Worm (Caenorhabditis elegans): ENCODE results near the gene nasp-2.

Gene nasp-2

DNA sequence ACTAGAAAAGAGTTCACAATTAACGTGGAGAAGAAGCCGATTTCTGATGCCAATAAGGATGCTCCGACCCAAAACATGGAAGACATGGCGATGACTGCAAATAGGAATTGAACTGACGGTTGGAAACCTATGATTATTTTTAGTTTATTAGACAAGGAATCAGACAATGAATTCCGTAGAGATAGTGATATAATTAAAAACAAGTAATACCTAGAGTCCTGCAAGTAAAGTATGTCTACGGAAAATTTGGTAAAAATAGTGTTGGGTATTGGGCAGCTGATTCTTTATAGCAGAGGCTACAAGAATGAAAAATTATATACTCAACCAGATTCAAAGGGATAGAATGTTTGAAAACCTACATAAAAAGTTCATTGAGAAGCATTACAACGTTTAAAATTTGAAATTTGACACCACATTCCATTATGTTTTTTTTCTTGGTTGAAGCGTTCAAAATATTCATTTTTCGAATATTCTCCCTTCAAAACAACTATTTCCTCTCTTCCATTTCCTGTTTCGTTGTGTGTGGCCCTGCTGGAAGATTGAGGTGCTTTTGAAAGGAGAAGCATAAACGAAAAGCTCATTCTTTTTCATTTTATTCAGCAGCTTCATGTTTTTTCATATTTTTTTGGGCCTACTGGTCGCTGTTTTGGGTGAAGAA lies 27.7 kb upstream of the nasp-2 start, which contains the start of the genes str-4 and lgc-48:
str-4 (minus strand) TSS at position 101 of the 658 bp plus-strand sequence.
lgc-48 (plus strand) TSS at position 608 of the 658 bp plus-strand sequence.
- TF ChIP-seq cey-2 (tag; optimal IDR thresholded peaks at IDR 0.05; ENCODE audit: borderline replicate concordance, insufficient read depth) = no peak
- no peak for TF ChIP-seq spr-1 (tag; optimal IDR thresholded peaks at IDR 0.05)
- TF ChIP-seq unc-62 (GFP tag; optimal IDR thresholded peaks at IDR 0.05 in 1 of 2) = peak in 1 of 2 experiments; percentile 11
- no peak for TF ChIP-seq unc-62 (tag; optimal IDR thresholded peaks at IDR 0.05)

- TF ChIP-seq nhr-48 (tag; optimal IDR thresholded peaks at IDR 0.05) (no peak), rbr-2 (tag; optimal IDR thresholded peaks at IDR 0.05) (no peak), dmd-9 (GFP tag; IDR thresholded peaks at IDR 0.05) (no peak), zip-11 (GFP tag; IDR thresholded peaks at IDR 0.05) (no peak), ama-1 (optimal IDR thresholded peaks at IDR 0.05) (no peak), unc-62 (GFP tag; optimal IDR thresholded peaks at IDR 0.05 in 1 of 2) (peak in 1 of 2 experiments; percentile 96), unc-62 (tag; optimal IDR thresholded peaks at IDR 0.05) (no peak)
Observed at ce11 chrV:13338037-13338436, 26.0 kb upstream of the nasp-2 start.

ce11 chrV:13335883-13336419 lies 23.9 kb upstream of the nasp-2 start, which contains the start of gene C50B6.9:
Gene C50B6.9, plus strand, starts transcription at chrV:13336369.
- TF ChIP-seq hlh-30 (tag; optimal IDR thresholded peaks at IDR 0.05; ENCODE audit: insufficient read depth) = peak; percentile 80
- TF ChIP-seq nhr-102 (tag; optimal IDR thresholded peaks at IDR 0.05) = no peak
- TF ChIP-seq unc-62 (GFP tag; optimal IDR thresholded peaks at IDR 0.05 in 1 of 2) = peak in 1 of 2 experiments; percentile 28
- no peak for TF ChIP-seq unc-62 (tag; optimal IDR thresholded peaks at IDR 0.05)
- TF ChIP-seq vab-7 (GFP tag; IDR thresholded peaks at IDR 0.05) = no peak
- TF ChIP-seq egl-43 (GFP tag; IDR thresholded peaks at IDR 0.05) = no peak
- TF ChIP-seq mdl-1 (tag; optimal IDR thresholded peaks at IDR 0.05) = peak in 1 of 2 experiments; percentile 52
- peak; percentile 14 for TF ChIP-seq nhr-6 (tag; optimal IDR thresholded peaks at IDR 0.05)
- no peak for TF ChIP-seq attf-4 (tag; optimal IDR thresholded peaks at IDR 0.05)

DNA sequence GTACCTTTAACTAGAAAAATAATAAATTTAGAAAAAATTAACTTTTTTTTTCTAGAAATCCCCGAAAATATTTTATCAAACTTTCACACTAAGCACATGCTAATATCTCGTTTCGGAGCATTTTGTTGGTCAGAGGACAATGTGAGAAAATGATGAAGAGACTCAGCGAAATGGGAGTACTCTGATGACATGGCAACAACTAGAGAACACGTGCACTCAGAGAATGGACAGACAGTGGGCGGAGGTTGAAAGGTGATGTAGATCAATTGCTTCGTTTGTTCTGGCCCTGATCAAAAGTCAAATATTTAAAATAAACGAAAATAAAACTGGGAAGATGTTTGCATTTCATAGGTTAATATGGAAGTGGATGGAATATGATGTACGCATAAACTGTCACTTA lies 22.4 kb upstream of the nasp-2 start:
- TF ChIP-seq hlh-30 (tag; optimal IDR thresholded peaks at IDR 0.05; ENCODE audit: insufficient read depth) = peak; percentile 60
- no peak for TF ChIP-seq unc-62 (GFP tag; optimal IDR thresholded peaks at IDR 0.05 in 1 of 2)
- TF ChIP-seq unc-62 (tag; optimal IDR thresholded peaks at IDR 0.05) = no peak
- TF ChIP-seq duxl-1 (tag; optimal IDR thresholded peaks at IDR 0.05; ENCODE audit: poor library complexity) = no peak

DNA sequence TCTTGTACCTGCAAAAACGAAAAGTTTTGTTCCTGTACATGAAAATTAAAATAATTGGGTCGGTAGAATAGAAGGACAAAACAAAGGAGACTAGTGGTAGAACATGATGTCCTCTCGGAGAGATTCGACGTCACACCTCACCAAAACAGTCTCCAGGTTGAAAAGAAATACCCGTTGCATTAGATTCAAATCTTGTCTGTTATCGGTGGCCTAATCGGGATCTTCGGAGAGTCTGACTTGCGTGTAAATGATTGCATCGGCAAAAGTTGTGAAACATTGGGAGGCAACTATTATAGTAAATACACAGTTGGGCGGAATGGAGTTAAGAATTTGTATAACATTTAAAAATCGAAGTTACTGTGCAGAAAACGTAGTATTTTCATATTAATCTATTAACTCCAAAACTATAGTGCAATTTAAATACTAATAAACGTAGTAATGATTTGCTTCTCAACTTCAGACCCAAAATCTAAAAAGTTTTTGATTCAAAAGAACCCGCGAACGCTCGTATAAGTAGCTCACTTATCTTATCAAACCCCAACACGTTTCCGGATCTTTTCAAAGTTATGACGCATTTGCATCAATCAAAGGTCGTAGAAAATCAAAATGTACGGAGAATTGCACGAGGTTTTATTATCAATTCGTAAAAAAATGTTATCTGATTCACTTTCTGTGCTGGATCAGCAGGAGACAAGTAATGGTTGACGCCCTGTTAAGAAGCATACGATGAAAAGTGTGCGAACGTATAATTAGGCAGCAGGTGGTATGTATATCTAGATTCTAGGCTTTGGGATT lies 21.5 kb upstream of the nasp-2 start, which contains the start of gene nhr-168:
nhr-168 (minus strand) TSS at position 486 of the 795 bp plus-strand sequence.
- TF ChIP-seq hlh-30 (tag; optimal IDR thresholded peaks at IDR 0.05; ENCODE audit: insufficient read depth) (peak; percentile 6), nhr-77 (tag; optimal IDR thresholded peaks at IDR 0.05) (peak; percentile 58), fkh-10 (GFP tag; optimal IDR thresholded peaks at IDR 0.05) (no peak), dmd-6 (GFP tag; IDR thresholded peaks at IDR 0.05) (peak; percentile 88), lin-1 (GFP tag; IDR thresholded peaks at IDR 0.05) (0 out of 2 replicates have a peak, but pooled peaks have one; percentile 25), saeg-2 (GFP tag; IDR thresholded peaks at IDR 0.05) (no peak), dve-1 (tag; optimal IDR thresholded peaks at IDR 0.05; ENCODE audit: insufficient read depth) (peak; percentile 49), dmd-8 (GFP tag; IDR thresholded peaks at IDR 0.05) (no peak), daf-16 (GFP tag; optimal IDR thresholded peaks at IDR 0.05) (no peak), daf-16 (tag; optimal IDR thresholded peaks at IDR 0.05) (peak; percentile 32), unc-62 (GFP tag; optimal IDR thresholded peaks at IDR 0.05 in 1 of 2) (peak in 1 of 2 experiments; percentile 30), unc-62 (tag; optimal IDR thresholded peaks at IDR 0.05) (no peak), zfp-3 (GFP tag; conservative IDR thresholded peaks at IDR 0.05) (no peak), mdl-1 (tag; optimal IDR thresholded peaks at IDR 0.05) (peak in 1 of 2 experiments; percentile 50), nhr-28 (tag; optimal IDR thresholded peaks at IDR 0.05) (peak; percentile 55), mxl-3 (GFP tag; optimal IDR thresholded peaks at IDR 0.05) (peak; percentile 20)

Data from whole organism, L4 larva.